Worm (Caenorhabditis elegans): Measurements from ENCODE around the gene F55G7.1.
A peak's percentile ranks its signal among the peaks of the same experiment; 100 is the strongest.

DNA sequence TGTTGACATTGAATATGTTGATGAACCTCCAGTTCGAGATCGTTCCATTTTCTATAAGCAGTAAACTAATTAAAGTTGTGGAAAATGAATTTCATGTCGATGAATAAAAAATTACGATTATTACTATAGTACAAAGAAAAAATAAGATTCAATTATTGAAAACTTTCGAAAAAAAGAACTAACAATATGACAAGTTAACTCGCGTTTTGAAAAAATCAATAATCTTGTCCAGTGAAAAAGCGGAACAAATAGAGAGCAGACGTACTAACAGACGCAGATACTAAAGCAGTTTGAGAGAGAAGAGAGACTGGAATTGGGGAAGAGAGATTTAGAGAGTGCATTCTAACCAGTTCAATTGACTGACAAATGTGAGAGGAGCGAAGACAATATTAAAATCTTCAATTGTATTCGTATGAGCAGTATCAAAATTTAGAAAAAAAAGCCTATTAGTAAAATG lies 50.4 kb downstream of the F55G7.1 start, which contains the start of gene set-6:
- TF ChIP-seq nhr-76 (tag; optimal IDR thresholded peaks at IDR 0.05) (no peak), dpl-1 (GFP tag; optimal IDR thresholded peaks at IDR 0.05) (no peak), ceh-90 (tag; optimal IDR thresholded peaks at IDR 0.05) (no peak), dsc-1 (tag; optimal IDR thresholded peaks at IDR 0.05) (no peak), blmp-1 (tag; optimal IDR thresholded peaks at IDR 0.05) (no peak), ztf-4 (tag; optimal IDR thresholded peaks at IDR 0.05) (no peak), lsy-2 (tag; optimal IDR thresholded peaks at IDR 0.05) (peak in 1 of 2 experiments; percentile 49), pqm-1 (tag; optimal IDR thresholded peaks at IDR 0.05) (no peak), nhr-90 (tag; optimal IDR thresholded peaks at IDR 0.05; ENCODE audit: poor library complexity) (no peak)

Data from whole organism, L1 larva.